Fruit fly (Drosophila melanogaster) whole organism, adult: Measurements from ENCODE around the gene CG32987.

Source experiments
- CG11617 ChIP-seq: fragments of 200-800 bp; sonication (Bioruptor generic); optimal IDR thresholded peaks from 2 replicates; lab custom pipeline; 2017; ENCODE audit warnings: mild to moderate bottlenecking, missing biosample characterization, missing genetic modification reagents, missing genetic modification characterization
- CG12768 ChIP-seq: fragments of 200-800 bp; sonication (Bioruptor generic); optimal IDR thresholded peaks from 2 replicates; lab custom pipeline; 2017; ENCODE audit warnings: missing biosample characterization, missing genetic modification characterization, mild to moderate bottlenecking, moderate library complexity, missing genetic modification reagents
- CG14711 ChIP-seq: fragments of 200-800 bp; sonication (Bioruptor generic); optimal IDR thresholded peaks from 2 replicates; lab custom pipeline; 2018; ENCODE audit warnings: missing biosample characterization, mild to moderate bottlenecking, missing genetic modification characterization, moderate library complexity
- CG1620 ChIP-seq: fragments of 200-800 bp; sonication (Bioruptor generic); optimal IDR thresholded peaks from 2 replicates; lab custom pipeline; 2016; ENCODE audit warnings: missing biosample characterization, missing genetic modification characterization
- CG33017 ChIP-seq: fragments of 200-800 bp; sonication (Bioruptor generic); optimal IDR thresholded peaks from 2 replicates; lab custom pipeline; 2018; ENCODE audit warnings: missing biosample characterization, mild to moderate bottlenecking, missing genetic modification characterization, moderate library complexity
- CG5204 ChIP-seq: fragments of 200-800 bp; sonication (Bioruptor generic); optimal IDR thresholded peaks from 2 replicates; lab custom pipeline; 2016; ENCODE audit warnings: missing biosample characterization, missing genetic modification characterization
- CG7045 ChIP-seq: fragments of 200-800 bp; sonication (Bioruptor generic); optimal IDR thresholded peaks from 2 replicates; lab custom pipeline; 2017; ENCODE audit warnings: missing biosample characterization, mild to moderate bottlenecking, missing genetic modification characterization
- CG7101 ChIP-seq: fragments of 200-800 bp; sonication (Bioruptor generic); optimal IDR thresholded peaks from 2 replicates; lab custom pipeline; 2018; ENCODE audit warnings: missing biosample characterization, mild to moderate bottlenecking, missing genetic modification characterization, moderate library complexity
- Clk ChIP-seq: fragments of 200-800 bp; sonication (Bioruptor generic); optimal IDR thresholded peaks from 2 replicates; lab custom pipeline; 2017; ENCODE audit warnings: missing biosample characterization, missing genetic modification characterization
- Crg-1 ChIP-seq: fragments of 200-800 bp; sonication (Bioruptor generic); optimal IDR thresholded peaks from 2 replicates; lab custom pipeline; 2016; ENCODE audit warnings: missing biosample characterization, missing genetic modification characterization
- Hr96 ChIP-seq: fragments of 200-800 bp; sonication (Bioruptor generic); optimal IDR thresholded peaks from 2 replicates; lab custom pipeline; 2016; ENCODE audit warnings: missing biosample characterization, missing genetic modification characterization
- Mnt ChIP-seq: fragments of 200-800 bp; sonication (Bioruptor generic); optimal IDR thresholded peaks from 2 replicates; lab custom pipeline; 2016; ENCODE audit warnings: missing biosample characterization, mild to moderate bottlenecking, missing genetic modification characterization
- bab1 ChIP-seq: fragments of 200-800 bp; sonication (Bioruptor generic); optimal IDR thresholded peaks from 3 replicates; lab custom pipeline; 2019; ENCODE audit warnings: missing biosample characterization, mild to moderate bottlenecking, missing genetic modification characterization, moderate library complexity
- cic ChIP-seq: fragments of 200-800 bp; sonication (Bioruptor generic); optimal IDR thresholded peaks from 2 replicates; lab custom pipeline; 2017; ENCODE audit warnings: missing biosample characterization, mild to moderate bottlenecking, missing genetic modification characterization, moderate library complexity
- cnc ChIP-seq, 2 experiments: fragments of >200 bp; optimal IDR thresholded peaks; 2 replicates each; lab custom pipeline; 2017
- kay ChIP-seq: fragments of 200-800 bp; sonication (Bioruptor generic); peaks from one replicate; lab custom pipeline; 2016; ENCODE audit warnings: missing biosample characterization, missing genetic modification characterization, borderline replicate concordance
- ovo ChIP-seq: fragments of 200-800 bp; sonication (Bioruptor generic); optimal IDR thresholded peaks from 2 replicates; lab custom pipeline; 2016; ENCODE audit warnings: missing biosample characterization, missing genetic modification characterization
- pad ChIP-seq: fragments of 200-800 bp; sonication (Bioruptor generic); optimal IDR thresholded peaks from 3 replicates; lab custom pipeline; 2017; ENCODE audit warnings: missing biosample characterization, missing genetic modification characterization, mild to moderate bottlenecking, moderate library complexity, missing genetic modification reagents
- tj ChIP-seq: fragments of 200-800 bp; sonication (Bioruptor generic); optimal IDR thresholded peaks from 3 replicates; lab custom pipeline; 2017; ENCODE audit warnings: missing biosample characterization, mild to moderate bottlenecking, missing genetic modification characterization, moderate library complexity
- toe ChIP-seq: fragments of 200-800 bp; sonication (Bioruptor generic); optimal IDR thresholded peaks from 2 replicates; lab custom pipeline; 2016; ENCODE audit warnings: missing biosample characterization, missing genetic modification characterization

CG32987 gene

dm6 chr2L:8832386-8833210 is 31.0 kb upstream of the CG32987 start:
- no peak for TF ChIP-seq CG11617 (GFP tag; lab: Kevin White, UChicago)
- no peak for TF ChIP-seq toe (GFP tag; lab: Kevin White, UChicago)
- no peak for TF ChIP-seq cnc (optimal IDR thresholded peaks at IDR 0.05; lab: Kevin White, UChicago)
- no peak for TF ChIP-seq kay (GFP tag; lab: Kevin White, UChicago)
- TF ChIP-seq tj (GFP tag; lab: Kevin White, UChicago) = no peak
- TF ChIP-seq Clk (GFP tag; lab: Kevin White, UChicago) = no peak
- TF ChIP-seq cic (GFP tag; lab: Kevin White, UChicago) = no peak
- no peak for TF ChIP-seq CG1620
- no peak for TF ChIP-seq CG12768 (GFP tag; lab: Kevin White, UChicago)
- TF ChIP-seq Mnt (GFP tag; lab: Kevin White, UChicago) = no peak
- no peak for TF ChIP-seq CG5204 (GFP tag; lab: Kevin White, UChicago)
- no peak for TF ChIP-seq bab1 (GFP tag; lab: Kevin White, UChicago)
- no peak for TF ChIP-seq pad
- TF ChIP-seq CG7101 (tag; lab: Kevin White, UChicago) = no peak
- no peak for TF ChIP-seq CG7045 (GFP tag; lab: Kevin White, UChicago)
- TF ChIP-seq CG14711 (tag; lab: Kevin White, UChicago) = no peak

DNA sequence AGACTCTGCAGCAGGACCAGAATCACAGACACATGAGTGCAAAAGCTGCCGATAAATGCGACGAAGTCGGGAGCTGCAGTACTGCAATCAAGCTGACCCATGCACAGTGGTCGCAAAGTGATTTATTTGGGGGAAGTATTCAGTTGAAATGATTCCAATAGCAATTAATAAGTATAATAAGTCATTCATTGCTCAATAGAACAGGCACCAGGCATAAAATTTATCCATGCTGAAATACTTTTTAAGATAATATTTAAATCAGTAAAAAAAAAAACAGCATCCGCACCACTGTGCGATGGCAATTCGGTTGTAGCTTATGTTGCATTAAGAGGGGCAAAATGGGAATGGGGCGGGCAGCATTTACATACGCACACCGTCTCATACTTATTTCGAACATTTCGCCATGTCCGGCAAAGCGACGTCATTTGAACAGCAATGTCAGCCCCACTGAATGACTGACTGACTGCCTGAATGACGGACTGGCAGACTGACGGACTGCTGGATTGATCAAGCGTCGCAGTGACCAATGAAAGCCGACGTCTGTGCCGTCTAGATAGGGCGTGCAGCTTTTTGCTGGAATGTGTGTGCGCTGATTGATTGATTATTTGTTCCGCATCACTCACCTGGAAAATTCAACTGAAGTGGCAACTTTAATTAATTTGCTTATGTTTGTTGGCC is 28.7 kb upstream of the CG32987 start:
- TF ChIP-seq Hr96 = no peak
- no peak for TF ChIP-seq tj (GFP tag; lab: Kevin White, UChicago)
- TF ChIP-seq pad = no peak

DNA sequence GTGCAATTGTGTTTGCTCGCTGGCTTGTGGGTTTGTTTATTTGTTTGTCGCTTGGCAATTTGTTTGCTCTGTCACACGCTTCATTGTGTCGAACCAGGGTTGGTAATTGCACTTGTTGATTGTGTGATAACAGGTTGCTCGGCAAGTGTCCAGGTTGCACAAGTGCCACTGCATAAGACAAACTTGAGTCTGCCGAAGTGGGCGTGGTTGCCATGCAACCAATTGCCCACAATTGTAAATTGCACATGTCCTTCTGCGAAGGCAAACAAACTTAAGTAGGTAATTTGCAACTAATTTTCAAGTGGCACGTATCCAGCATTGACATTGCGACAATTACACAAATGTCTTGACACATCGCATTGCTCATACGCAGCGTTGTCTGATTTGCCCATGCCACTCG is 24.4 kb upstream of the CG32987 start:
- TF ChIP-seq CG7101 (tag; lab: Kevin White, UChicago) = no peak
- TF ChIP-seq tj (GFP tag; lab: Kevin White, UChicago) = no peak
- no peak for TF ChIP-seq CG12768 (GFP tag; lab: Kevin White, UChicago)
- TF ChIP-seq Hr96 = no peak
- TF ChIP-seq CG5204 (GFP tag; lab: Kevin White, UChicago) = no peak
- TF ChIP-seq CG11617 (GFP tag; lab: Kevin White, UChicago) = no peak
- TF ChIP-seq CG7045 (GFP tag; lab: Kevin White, UChicago) = no peak
- TF ChIP-seq kay (GFP tag; lab: Kevin White, UChicago) = no peak
- TF ChIP-seq ovo = no peak
- TF ChIP-seq CG33017 = no peak
- TF ChIP-seq CG1620 = no peak
- no peak for TF ChIP-seq cnc (optimal IDR thresholded peaks at IDR 0.05; lab: Kevin White, UChicago)
- no peak for TF ChIP-seq bab1 (GFP tag; lab: Kevin White, UChicago)

dm6 chr2L:8840717-8841116 is 22.9 kb upstream of the CG32987 start:
- no peak for TF ChIP-seq cnc (optimal IDR thresholded peaks at IDR 0.05; lab: Kevin White, UChicago)
- TF ChIP-seq Hr96 = no peak
- TF ChIP-seq CG7101 (tag; lab: Kevin White, UChicago) = no peak
- TF ChIP-seq bab1 (GFP tag; lab: Kevin White, UChicago) = no peak
- no peak for TF ChIP-seq Mnt (GFP tag; lab: Kevin White, UChicago)
- no peak for TF ChIP-seq Clk (GFP tag; lab: Kevin White, UChicago)
- no peak for TF ChIP-seq ovo
- no peak for TF ChIP-seq CG5204 (GFP tag; lab: Kevin White, UChicago)
- TF ChIP-seq Crg-1 (GFP tag; lab: Kevin White, UChicago) = no peak
- TF ChIP-seq CG12768 (GFP tag; lab: Kevin White, UChicago) = no peak
- TF ChIP-seq CG1620 = no peak
- TF ChIP-seq CG11617 (GFP tag; lab: Kevin White, UChicago) = no peak
- TF ChIP-seq tj (GFP tag; lab: Kevin White, UChicago) = no peak
- no peak for TF ChIP-seq CG7045 (GFP tag; lab: Kevin White, UChicago)
- no peak for TF ChIP-seq toe (GFP tag; lab: Kevin White, UChicago)
- no peak for TF ChIP-seq CG33017
- TF ChIP-seq pad = no peak

dm6 chr2L:8841490-8842261 is 21.9 kb upstream of the CG32987 start:
- TF ChIP-seq bab1 (GFP tag; lab: Kevin White, UChicago) = no peak
- no peak for TF ChIP-seq CG7045 (GFP tag; lab: Kevin White, UChicago)
- TF ChIP-seq Hr96 = no peak
- TF ChIP-seq CG5204 (GFP tag; lab: Kevin White, UChicago) = no peak
- no peak for TF ChIP-seq ovo
- TF ChIP-seq CG33017 = no peak
- no peak for TF ChIP-seq cic (GFP tag; lab: Kevin White, UChicago)
- no peak for TF ChIP-seq CG11617 (GFP tag; lab: Kevin White, UChicago)
- no peak for TF ChIP-seq cnc (optimal IDR thresholded peaks at IDR 0.05; lab: Kevin White, UChicago)
- TF ChIP-seq pad = no peak
- TF ChIP-seq Crg-1 (GFP tag; lab: Kevin White, UChicago) = no peak
- no peak for TF ChIP-seq kay (GFP tag; lab: Kevin White, UChicago)
- TF ChIP-seq tj (GFP tag; lab: Kevin White, UChicago) = no peak
- no peak for TF ChIP-seq Mnt (GFP tag; lab: Kevin White, UChicago)
- no peak for TF ChIP-seq CG1620
- no peak for TF ChIP-seq CG12768 (GFP tag; lab: Kevin White, UChicago)
- TF ChIP-seq Clk (GFP tag; lab: Kevin White, UChicago) = no peak
- TF ChIP-seq CG7101 (tag; lab: Kevin White, UChicago) = no peak
- TF ChIP-seq CG14711 (tag; lab: Kevin White, UChicago) = no peak
- no peak for TF ChIP-seq toe (GFP tag; lab: Kevin White, UChicago)
